Worm (Caenorhabditis elegans) whole organism, young adult: ENCODE measurements around the gene Y116A8C.37.

Experiments
- ama-1 ChIP-seq, 3 experiments: fragments of 150-350 bp in 1 of 3; sonication (generic microtip) in 2 of 3; optimal IDR thresholded peaks; 2 replicates each; lab custom pipeline; 2014 to 2018; ENCODE audit warnings: missing biosample characterization in 2 of 3, missing genetic modification characterization in 2 of 3, missing genetic modification reagents in 2 of 3
- attf-3 ChIP-seq: fragments of 200-800 bp; sonication (Bioruptor generic); conservative IDR thresholded peaks from 2 replicates; pipeline ENCODE4 v1.3.6; 2022; ENCODE audit warnings: missing genetic modification reagents, missing genetic modification characterization, missing compliant biosample characterization
- hmg-1.2 ChIP-seq: fragments of 200-800 bp; sonication (Bioruptor generic); IDR thresholded peaks from 2 replicates; pipeline ENCODE4 v1.3.6; 2022; ENCODE audit warnings: missing genetic modification reagents, missing genetic modification characterization, missing compliant biosample characterization
- snpc-4 ChIP-seq, 5 experiments: fragments of 150-350 bp in 1 of 5; sonication (generic microtip) in 4 of 5; optimal IDR thresholded peaks; 2 replicates each; lab custom pipeline; 2014 to 2018; ENCODE audit warnings: missing genetic modification characterization in 5 of 5, missing biosample characterization in 3 of 5, antibody characterized with exemption in 2 of 5, mild to moderate bottlenecking in 2 of 5, missing compliant biosample characterization in 2 of 5, missing genotype in 2 of 5, moderate library complexity in 2 of 5, missing genetic modification reagents in 1 of 5
- ztf-26 ChIP-seq: sonication (generic microtip); optimal IDR thresholded peaks from 2 replicates; lab custom pipeline; 2017; ENCODE audit warnings: missing genetic modification characterization, missing compliant biosample characterization

DNA sequence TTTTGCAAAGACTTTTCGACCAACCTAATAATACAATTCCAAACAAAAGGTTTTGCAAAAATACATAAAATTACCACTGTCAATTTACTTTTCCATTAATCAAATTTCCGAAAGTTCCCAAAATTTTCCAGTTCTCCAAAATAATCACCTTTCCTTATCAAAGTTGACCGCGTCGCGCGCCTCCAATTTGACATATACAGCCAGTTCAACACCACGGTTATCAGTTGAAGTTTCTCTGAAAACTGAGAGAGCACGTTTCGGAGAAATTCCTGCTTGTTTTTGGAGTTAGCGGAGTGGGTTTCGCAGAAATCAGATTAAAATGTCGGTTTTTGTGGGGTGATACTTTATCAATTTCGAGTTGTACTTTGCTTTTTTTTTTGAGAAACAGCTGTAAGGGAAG is 48.1 kb upstream of the Y116A8C.37 start:
- TF ChIP-seq hmg-1.2 = no peak
- TF ChIP-seq attf-3 = no peak
- TF ChIP-seq ama-1 (optimal IDR thresholded peaks at IDR 0.05; lab: Kevin White, UChicago) = no peak
- TF ChIP-seq ama-1 (GFP tag; optimal IDR thresholded peaks at IDR 0.05; lab: Kevin White, UChicago) = no peak
- TF ChIP-seq ztf-26 = no peak
- no peak for TF ChIP-seq snpc-4 (GFP tag; optimal IDR thresholded peaks at IDR 0.05; lab: Kevin White, UChicago)
- TF ChIP-seq snpc-4 (tag; optimal IDR thresholded peaks at IDR 0.05; lab: Kevin White, UChicago) = no peak
